Worm (Caenorhabditis elegans) whole organism, L2 larva: Measurements from ENCODE around the gene T28D9.11.

Experiments
- ama-1 ChIP-seq: fragments of 150-350 bp; optimal IDR thresholded peaks from 2 replicates; lab custom pipeline; 2018; ENCODE audit warnings: inconsistent platforms
- elt-3 ChIP-seq: sonication (generic microtip); optimal IDR thresholded peaks from 2 replicates; lab custom pipeline; 2017; ENCODE audit warnings: missing biosample characterization, missing genetic modification characterization
- nhr-77 ChIP-seq: fragments of 150-350 bp; optimal IDR thresholded peaks from 2 replicates; lab custom pipeline; 2014; ENCODE audit warnings: missing biosample characterization, missing genetic modification characterization
- skn-1 ChIP-seq: sonication (generic microtip); optimal IDR thresholded peaks from 2 replicates; lab custom pipeline; 2017; ENCODE audit warnings: missing biosample characterization, missing genetic modification characterization

DNA sequence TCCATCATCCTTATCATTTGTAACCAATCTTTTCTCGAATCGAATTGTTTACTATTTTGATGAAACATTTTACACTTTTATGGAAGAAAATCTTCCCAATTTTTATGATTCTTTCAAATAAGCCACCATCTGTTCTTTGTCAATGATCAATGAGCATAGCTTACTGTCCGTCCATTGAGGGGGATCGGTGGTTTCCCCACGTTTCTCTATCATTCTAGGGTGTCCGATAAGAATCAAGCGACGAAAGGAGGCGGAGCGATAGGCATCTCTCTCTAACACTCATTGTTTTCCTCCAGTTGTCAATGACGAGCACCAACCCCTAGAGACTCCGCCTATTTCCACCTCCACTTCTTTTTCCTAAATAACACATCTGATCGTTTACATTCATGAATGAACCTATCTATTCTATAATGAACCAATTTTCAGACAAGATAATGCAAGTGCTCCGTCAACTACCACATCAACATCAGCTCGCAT, 32.7 kb upstream of the T28D9.11 start, which contains the start of gene C56E6.2:
- TF ChIP-seq ama-1 (lab: Kevin White, UChicago) (no peak), skn-1 (tag; lab: Kevin White, UChicago) (no peak), elt-3 (no peak), nhr-77 (tag; lab: Kevin White, UChicago) (no peak)
